Fruit fly (Drosophila melanogaster) whole organism, embryonic: Measurements from ENCODE around the gene alpha-Man-IIb.

ENCODE experiments used
- Ada2b ChIP-seq: fragments of 200-800 bp; sonication (Bioruptor generic); IDR thresholded peaks from 2 replicates; pipeline ENCODE4 v1.3.6; 2022; ENCODE audit warnings: missing biosample characterization, missing genetic modification characterization
- B-H1 ChIP-seq: fragments of 200-800 bp; sonication (Bioruptor generic); IDR thresholded peaks from 3 replicates; pipeline ENCODE4 v1.3.6; 2022; ENCODE audit warnings: missing biosample characterization, missing genetic modification characterization
- CG11456 ChIP-seq: fragments of 200-800 bp; sonication (Bioruptor generic); IDR thresholded peaks from 3 replicates; pipeline ENCODE4 v1.3.6; 2022; ENCODE audit warnings: missing biosample characterization, missing genetic modification characterization
- CG1233 ChIP-seq: fragments of 200-800 bp; sonication (Bioruptor generic); optimal IDR thresholded peaks from 4 replicates; lab custom pipeline; 2018; ENCODE audit warnings: missing biosample characterization, mild to moderate bottlenecking, missing genetic modification characterization
- CG13123 ChIP-seq: fragments of 200-800 bp; sonication (Bioruptor generic); optimal IDR thresholded peaks from 2 replicates; lab custom pipeline; 2016; ENCODE audit warnings: missing biosample characterization, missing genetic modification characterization
- CG13287 ChIP-seq: fragments of 200-800 bp; sonication (Bioruptor generic); IDR thresholded peaks from 2 replicates; pipeline ENCODE4 v1.3.6; 2022; ENCODE audit warnings: missing biosample characterization, missing genetic modification characterization; ENCODE audit not compliant: partially characterized antibody
- CG13894 ChIP-seq: fragments of 200-800 bp; sonication (Bioruptor generic); optimal IDR thresholded peaks from 3 replicates; lab custom pipeline; 2018; ENCODE audit warnings: missing biosample characterization, mild to moderate bottlenecking, missing genetic modification characterization, moderate library complexity
- CG14667 ChIP-seq: fragments of 200-800 bp; sonication (Bioruptor generic); IDR thresholded peaks from 2 replicates; pipeline ENCODE4 v1.3.6; 2022; ENCODE audit warnings: missing biosample characterization, missing genetic modification characterization
- CG15269 ChIP-seq: fragments of 200-800 bp; sonication (Bioruptor generic); optimal IDR thresholded peaks from 2 replicates; lab custom pipeline; 2018; ENCODE audit warnings: missing biosample characterization, mild to moderate bottlenecking, missing genetic modification characterization, moderate library complexity
- CG16779 ChIP-seq: fragments of 200-800 bp; sonication (Bioruptor generic); IDR thresholded peaks from 2 replicates; pipeline ENCODE4 v1.3.6; 2022; ENCODE audit warnings: missing biosample characterization, missing genetic modification characterization
- CG17385 ChIP-seq: fragments of 200-800 bp; sonication (Bioruptor generic); optimal IDR thresholded peaks from 3 replicates; lab custom pipeline; 2018; ENCODE audit warnings: missing biosample characterization, mild to moderate bottlenecking, missing genetic modification characterization
- CG30020 ChIP-seq: fragments of 200-800 bp; optimal IDR thresholded peaks from 2 replicates; lab custom pipeline; 2019; ENCODE audit warnings: missing biosample characterization, mild to moderate bottlenecking, missing genetic modification characterization, moderate library complexity
- CG34224 ChIP-seq: fragments of 200-800 bp; sonication (Bioruptor generic); IDR thresholded peaks from 3 replicates; pipeline ENCODE4 v1.3.6; 2022; ENCODE audit warnings: missing biosample characterization, missing genetic modification characterization; ENCODE audit not compliant: partially characterized antibody
- CG34376 ChIP-seq: fragments of 200-800 bp; sonication (Bioruptor generic); optimal IDR thresholded peaks from 2 replicates; lab custom pipeline; 2018; ENCODE audit warnings: missing biosample characterization, mild to moderate bottlenecking, missing genetic modification characterization
- CG7839 ChIP-seq: fragments of 200-800 bp; sonication (Bioruptor generic); optimal IDR thresholded peaks from 3 replicates; lab custom pipeline; 2018; ENCODE audit warnings: missing biosample characterization, mild to moderate bottlenecking, missing genetic modification characterization, moderate library complexity
- CG7928 ChIP-seq: fragments of 200-800 bp; sonication (Bioruptor generic); optimal IDR thresholded peaks from 2 replicates; lab custom pipeline; 2017; ENCODE audit warnings: missing biosample characterization, mild to moderate bottlenecking, missing genetic modification characterization
- CG8290 ChIP-seq, 3 experiments: fragments of 200-800 bp; sonication (Bioruptor generic); optimal IDR thresholded peaks; 2 replicates each; lab custom pipeline; 2016 to 2019; ENCODE audit warnings: missing biosample characterization in 3 of 3, missing genetic modification characterization in 3 of 3, mild to moderate bottlenecking in 2 of 3, moderate library complexity in 1 of 3
- CG8359 ChIP-seq: fragments of 200-800 bp; sonication (Bioruptor generic); optimal IDR thresholded peaks from 2 replicates; lab custom pipeline; 2017; ENCODE audit warnings: missing biosample characterization, mild to moderate bottlenecking, missing genetic modification characterization, borderline replicate concordance
- Camta ChIP-seq: fragments of 200-800 bp; sonication (Bioruptor generic); optimal IDR thresholded peaks from 2 replicates; lab custom pipeline; 2016; ENCODE audit warnings: missing biosample characterization, missing genetic modification characterization
- CrebB ChIP-seq: fragments of 200-800 bp; sonication (Bioruptor generic); optimal IDR thresholded peaks from 3 replicates; lab custom pipeline; 2018; ENCODE audit warnings: missing biosample characterization, mild to moderate bottlenecking, missing genetic modification characterization
- Dek ChIP-seq: fragments of 200-800 bp; sonication (Bioruptor generic); optimal IDR thresholded peaks from 3 replicates; lab custom pipeline; 2019; ENCODE audit warnings: missing biosample characterization, mild to moderate bottlenecking, missing genetic modification characterization, moderate library complexity
- Fer2 ChIP-seq: fragments of 200-800 bp; sonication (Bioruptor generic); optimal IDR thresholded peaks from 2 replicates; lab custom pipeline; 2018; ENCODE audit warnings: missing biosample characterization, mild to moderate bottlenecking, missing genetic modification characterization, moderate library complexity
- Jarid2 ChIP-seq: fragments of 200-800 bp; sonication (Bioruptor generic); optimal IDR thresholded peaks from 3 replicates; lab custom pipeline; 2017; ENCODE audit warnings: mild to moderate bottlenecking, missing biosample characterization, missing genetic modification reagents, missing genetic modification characterization
- Lhr ChIP-seq: fragments of 200-800 bp; sonication (Bioruptor generic); optimal IDR thresholded peaks from 3 replicates; lab custom pipeline; 2017; ENCODE audit warnings: mild to moderate bottlenecking, missing biosample characterization, missing genetic modification reagents, missing genetic modification characterization
- Lpt ChIP-seq: fragments of >200 bp; optimal IDR thresholded peaks from 2 replicates; lab custom pipeline; 2018; ENCODE audit warnings: missing biosample characterization, missing genetic modification characterization
- MESR4 ChIP-seq: fragments of 200-800 bp; sonication (Bioruptor generic); optimal IDR thresholded peaks from 2 replicates; lab custom pipeline; 2018; ENCODE audit warnings: missing biosample characterization, mild to moderate bottlenecking, missing genetic modification characterization, moderate library complexity
- Mes4 ChIP-seq: fragments of 200-800 bp; sonication (Bioruptor generic); optimal IDR thresholded peaks from 2 replicates; lab custom pipeline; 2016; ENCODE audit warnings: missing biosample characterization, missing genetic modification characterization
- NfI ChIP-seq: fragments of 200-800 bp; sonication (Bioruptor generic); optimal IDR thresholded peaks from 3 replicates; lab custom pipeline; 2018; ENCODE audit warnings: missing biosample characterization, mild to moderate bottlenecking, missing genetic modification characterization, moderate library complexity
- Opbp ChIP-seq: fragments of 200-800 bp; sonication (Bioruptor generic); IDR thresholded peaks from 3 replicates; pipeline ENCODE4 v1.3.6; 2022; ENCODE audit warnings: missing biosample characterization, missing genetic modification characterization; ENCODE audit not compliant: partially characterized antibody
- Sry-δ ChIP-seq: fragments of 200-800 bp; sonication (Bioruptor generic); optimal IDR thresholded peaks from 2 replicates; lab custom pipeline; 2016; ENCODE audit warnings: missing biosample characterization, missing genetic modification characterization
- ara ChIP-seq: fragments of 200-800 bp; sonication (Bioruptor generic); IDR thresholded peaks from 2 replicates; pipeline ENCODE4 v1.3.6; 2022; ENCODE audit warnings: missing biosample characterization, missing genetic modification characterization
- bigmax ChIP-seq: fragments of 200-800 bp; sonication (Bioruptor generic); optimal IDR thresholded peaks from 2 replicates; lab custom pipeline; 2018; ENCODE audit warnings: missing biosample characterization, mild to moderate bottlenecking, missing genetic modification characterization
- bsh ChIP-seq, 2 experiments: fragments of 200-800 bp; sonication (Bioruptor generic); optimal IDR thresholded peaks; 2 replicates each; lab custom pipeline; 2017 to 2018; ENCODE audit warnings: mild to moderate bottlenecking in 2 of 2, missing biosample characterization in 2 of 2, missing genetic modification characterization in 2 of 2, moderate library complexity in 1 of 2
- chinmo ChIP-seq: fragments of 200-800 bp; sonication (Bioruptor generic); IDR thresholded peaks from 4 replicates; pipeline ENCODE4 v1.3.6; 2022; ENCODE audit warnings: missing biosample characterization, missing genetic modification characterization; ENCODE audit not compliant: partially characterized antibody
- crol ChIP-seq: fragments of 200-800 bp; sonication (Bioruptor generic); IDR thresholded peaks from 2 replicates; pipeline ENCODE4 v1.3.6; 2022; ENCODE audit warnings: missing biosample characterization, missing genetic modification characterization
- dpn ChIP-seq, 2 experiments: fragments of 200-800 bp; sonication (Bioruptor generic); optimal IDR thresholded peaks; 3 replicates each; lab custom pipeline; 2016; ENCODE audit warnings: missing biosample characterization in 2 of 2, missing genetic modification characterization in 2 of 2
- ems ChIP-seq: fragments of 200-800 bp; sonication (Bioruptor generic); optimal IDR thresholded peaks from 3 replicates; lab custom pipeline; 2016; ENCODE audit warnings: missing biosample characterization, missing genetic modification characterization
- hb ChIP-seq: fragments of 200-800 bp; sonication (Bioruptor generic); IDR thresholded peaks from 3 replicates; pipeline ENCODE4 v1.3.6; 2022; ENCODE audit warnings: missing biosample characterization, missing genetic modification characterization; ENCODE audit not compliant: partially characterized antibody
- lov ChIP-seq, 2 experiments: fragments of 200-800 bp in 1 of 2; fragments of >200 bp in 1 of 2; sonication (Bioruptor generic) in 1 of 2; IDR thresholded peaks in 1 of 2; optimal IDR thresholded peaks in 1 of 2; 2 replicates in 1 of 2; 3 replicates in 1 of 2; pipeline versions ENCODE4 v1.3.6 to Lab custom; 2017 to 2022; ENCODE audit warnings: missing biosample characterization in 1 of 2, missing genetic modification characterization in 1 of 2
- mld ChIP-seq: fragments of 200-800 bp; sonication (Bioruptor generic); IDR thresholded peaks from 3 replicates; pipeline ENCODE4 v1.3.6; 2022; ENCODE audit warnings: missing biosample characterization, missing genetic modification characterization; ENCODE audit not compliant: partially characterized antibody
- nerfin-1 ChIP-seq: fragments of 200-800 bp; sonication (Bioruptor generic); optimal IDR thresholded peaks from 3 replicates; lab custom pipeline; 2019; ENCODE audit warnings: missing biosample characterization, mild to moderate bottlenecking, missing genetic modification characterization, moderate library complexity
- onecut ChIP-seq: fragments of 200-800 bp; sonication (Bioruptor generic); IDR thresholded peaks from 2 replicates; pipeline ENCODE4 v1.3.6; 2022; ENCODE audit warnings: missing biosample characterization, missing genetic modification characterization
- org-1 ChIP-seq: fragments of 200-800 bp; sonication (Bioruptor generic); optimal IDR thresholded peaks from 2 replicates; lab custom pipeline; 2017; ENCODE audit warnings: missing biosample characterization, missing genetic modification characterization
- sd ChIP-seq: fragments of 200-800 bp; sonication (Bioruptor generic); optimal IDR thresholded peaks from 3 replicates; lab custom pipeline; 2018; ENCODE audit warnings: missing biosample characterization, mild to moderate bottlenecking, missing genetic modification characterization, moderate library complexity
- sqz ChIP-seq: fragments of 200-800 bp; sonication (Bioruptor generic); optimal IDR thresholded peaks from 3 replicates; lab custom pipeline; 2018; ENCODE audit warnings: missing biosample characterization, mild to moderate bottlenecking, missing genetic modification characterization
- sr ChIP-seq: fragments of 200-800 bp; sonication (Bioruptor generic); IDR thresholded peaks from 3 replicates; pipeline ENCODE4 v1.3.6; 2022; ENCODE audit warnings: missing biosample characterization, missing genetic modification characterization
- trem ChIP-seq: fragments of 200-800 bp; optimal IDR thresholded peaks from 3 replicates; lab custom pipeline; 2019; ENCODE audit warnings: missing biosample characterization, mild to moderate bottlenecking, missing genetic modification characterization, moderate library complexity

alpha-Man-IIb gene

DNA sequence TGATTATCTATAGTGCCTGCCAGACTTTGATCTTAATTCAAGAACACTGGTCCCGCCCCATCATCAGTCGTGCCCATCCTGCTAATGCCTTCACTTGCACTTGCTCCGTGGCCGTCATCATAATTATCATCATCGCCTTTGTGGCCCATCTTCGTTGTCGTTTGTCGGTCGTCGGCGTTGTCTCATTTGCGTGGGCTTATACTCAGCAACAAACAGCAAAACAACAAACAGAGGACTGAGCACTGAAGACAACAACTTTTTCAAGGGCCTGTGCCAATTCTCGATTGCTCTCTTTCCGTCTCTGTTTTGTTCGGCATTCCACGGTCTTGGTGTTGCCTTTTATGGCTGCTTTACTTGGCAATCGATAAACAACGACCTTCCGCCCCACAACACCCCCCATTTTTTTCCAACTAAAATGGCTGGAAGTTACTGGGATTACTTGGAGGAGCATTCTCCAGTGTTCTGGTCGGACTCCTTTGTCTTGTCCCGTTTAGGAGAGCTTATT is 3.9 kb downstream of the alpha-Man-IIb start:
- TF ChIP-seq Camta (no peak), CG13123 (no peak), CG17385 (GFP tag; lab: Kevin White, UChicago) (no peak), bsh (GFP tag; optimal IDR thresholded peaks at IDR 0.05; lab: Kevin White, UChicago) (peak in 1 of 2 experiments; percentile 48), Fer2 (tag; lab: Kevin White, UChicago) (no peak), B-H1 (GFP tag; lab: Robert Waterston, UW) (no peak), sr (GFP tag; lab: Robert Waterston, UW) (peak; percentile 67; the same call in 2 of the 3 replicates), onecut (GFP tag; lab: Robert Waterston, UW) (peak; percentile 44), NfI (GFP tag; lab: Kevin White, UChicago) (no peak), sd (tag; lab: Kevin White, UChicago) (peak; percentile 41), org-1 (GFP tag; lab: Kevin White, UChicago) (no peak), Opbp (GFP tag; lab: Robert Waterston, UW) (no peak), CG34376 (no peak), Ada2b (GFP tag; lab: Robert Waterston, UW) (no peak), sqz (GFP tag; lab: Kevin White, UChicago) (no peak), Sry-δ (GFP tag; lab: Kevin White, UChicago) (no peak)

DNA sequence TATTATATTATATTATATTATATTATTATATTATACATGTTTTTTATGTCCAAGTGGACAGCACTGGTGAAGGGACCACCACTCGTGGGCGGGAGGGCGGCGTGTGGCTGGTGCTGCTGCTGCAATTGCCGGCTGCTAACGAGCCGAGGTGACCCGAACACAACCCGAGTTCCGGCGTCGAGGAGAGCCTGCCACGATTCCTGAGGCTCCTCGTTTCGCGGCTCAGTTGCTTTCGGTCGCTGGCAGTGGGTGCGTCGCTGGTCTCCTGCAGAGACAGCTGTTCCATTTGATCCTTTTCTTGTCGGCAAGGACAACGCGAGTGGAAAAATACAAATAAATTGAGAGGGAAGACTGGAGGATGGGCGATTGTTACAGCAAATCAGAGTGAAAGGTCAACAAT is 6.3 kb downstream of the alpha-Man-IIb start:
- peak; percentile 11 for TF ChIP-seq CG13894 (tag; lab: Kevin White, UChicago)
- no peak for TF ChIP-seq CG14667 (GFP tag; lab: Robert Waterston, UW)
- TF ChIP-seq Jarid2 = peak; percentile 29
- TF ChIP-seq chinmo (GFP tag; lab: Robert Waterston, UW) = 0 out of 4 replicates have a peak, but pooled peaks have one; percentile 22
- no peak for TF ChIP-seq CG34224 (GFP tag; lab: Robert Waterston, UW)
- TF ChIP-seq CG16779 (GFP tag; lab: Robert Waterston, UW) = 0 out of 2 replicates have a peak, but pooled peaks have one; percentile 12
- TF ChIP-seq CrebB (tag; lab: Kevin White, UChicago) = no peak
- no peak for TF ChIP-seq lov (optimal IDR thresholded peaks at IDR 0.05; lab: Kevin White, UChicago)
- TF ChIP-seq lov (GFP tag; IDR thresholded peaks at IDR 0.05; lab: Robert Waterston, UW) = 0 out of 3 replicates have a peak, but pooled peaks have one; percentile 38
- TF ChIP-seq Mes4 (GFP tag; lab: Kevin White, UChicago) = no peak
- no peak for TF ChIP-seq Camta
- no peak for TF ChIP-seq Lhr (GFP tag; lab: Kevin White, UChicago)
- no peak for TF ChIP-seq ems
- no peak for TF ChIP-seq CG8359
- TF ChIP-seq dpn (GFP tag; optimal IDR thresholded peaks at IDR 0.05; lab: Kevin White, UChicago) = no peak
- peak; percentile 54 for TF ChIP-seq CG1233 (GFP tag; lab: Kevin White, UChicago)
- peak; percentile 32 for TF ChIP-seq trem (tag; lab: Kevin White, UChicago)
- no peak for TF ChIP-seq ara (GFP tag; lab: Robert Waterston, UW)
- TF ChIP-seq hb (GFP tag; lab: Robert Waterston, UW) = no peak
- no peak for TF ChIP-seq nerfin-1 (tag; lab: Kevin White, UChicago)
- TF ChIP-seq CG8290 (GFP tag; optimal IDR thresholded peaks at IDR 0.05; lab: Kevin White, UChicago) = no peak
- TF ChIP-seq CG8290 (tag; optimal IDR thresholded peaks at IDR 0.05; lab: Kevin White, UChicago) = peak in 1 of 2 experiments; percentile 9
- no peak for TF ChIP-seq mld (GFP tag; lab: Robert Waterston, UW)
- TF ChIP-seq CG7928 (GFP tag; lab: Kevin White, UChicago) = no peak
- TF ChIP-seq CG15269 (tag; lab: Kevin White, UChicago) = no peak
- no peak for TF ChIP-seq CG30020 (tag; lab: Kevin White, UChicago)
- TF ChIP-seq Lpt = no peak
- 0 out of 2 replicates have a peak, but pooled peaks have one; percentile 41 for TF ChIP-seq crol (GFP tag; lab: Robert Waterston, UW)
- TF ChIP-seq CG13287 (GFP tag; lab: Robert Waterston, UW) = no peak
- TF ChIP-seq Dek (tag; lab: Kevin White, UChicago) = no peak
- TF ChIP-seq bigmax (GFP tag; lab: Kevin White, UChicago) = no peak
- no peak for TF ChIP-seq sqz (GFP tag; lab: Kevin White, UChicago)
- TF ChIP-seq MESR4 (GFP tag; lab: Kevin White, UChicago) = no peak
- no peak for TF ChIP-seq CG11456 (GFP tag; lab: Robert Waterston, UW)
- no peak for TF ChIP-seq CG7839 (tag; lab: Kevin White, UChicago)
